Worm (Caenorhabditis elegans) whole organism, L4 larva: ENCODE measurements around the gene gly-14.

Experiments
- D1046.2 ChIP-seq: fragments of 200-800 bp; sonication (Bioruptor generic); IDR thresholded peaks from 2 replicates; pipeline ENCODE4 v1.3.6; 2022; ENCODE audit warnings: missing genetic modification characterization, missing compliant biosample characterization
- F10B5.3 ChIP-seq: sonication (generic microtip); optimal IDR thresholded peaks from 2 replicates; lab custom pipeline; 2016; ENCODE audit warnings: mild to moderate bottlenecking, missing genetic modification characterization, missing compliant biosample characterization
- F26F4.8 ChIP-seq: fragments of 200-800 bp; sonication (Bioruptor generic); conservative IDR thresholded peaks from 2 replicates; pipeline ENCODE4 v1.3.6; 2022; ENCODE audit warnings: missing genetic modification characterization, missing compliant biosample characterization
- F49E8.2 ChIP-seq: sonication (generic microtip); optimal IDR thresholded peaks from 2 replicates; lab custom pipeline; 2016; ENCODE audit warnings: missing compliant biosample characterization, mild to moderate bottlenecking, missing genetic modification characterization, borderline replicate concordance
- T20F7.1 ChIP-seq: fragments of 200-800 bp; sonication (Bioruptor generic); optimal IDR thresholded peaks from 2 replicates; lab custom pipeline; 2018; ENCODE audit warnings: mild to moderate bottlenecking, missing genetic modification characterization, missing compliant biosample characterization
- Y75B8A.6 ChIP-seq: fragments of 200-800 bp; sonication (Bioruptor generic); IDR thresholded peaks from 2 replicates; pipeline ENCODE4 v1.3.6; 2022; ENCODE audit warnings: missing genetic modification reagents, missing genetic modification characterization, missing compliant biosample characterization
- ZK546.5 ChIP-seq, 2 experiments: sonication (generic microtip); optimal IDR thresholded peaks; 2 replicates each; lab custom pipeline; 2017; ENCODE audit warnings: missing biosample characterization in 2 of 2, missing genetic modification characterization in 2 of 2
- aha-1 ChIP-seq: fragments of 150-350 bp; peaks from one replicate; lab custom pipeline; 2014; ENCODE audit warnings: missing biosample characterization, missing genetic modification characterization
- ama-1 ChIP-seq: fragments of 150-350 bp; optimal IDR thresholded peaks from 2 replicates; lab custom pipeline; 2014; ENCODE audit warnings: inconsistent platforms, mixed read lengths
- attf-4 ChIP-seq: sonication (generic microtip); optimal IDR thresholded peaks from 3 replicates; lab custom pipeline; 2017; ENCODE audit warnings: missing biosample characterization, missing genetic modification characterization
- ceh-20 ChIP-seq: fragments of 200-800 bp; sonication (Bioruptor generic); IDR thresholded peaks from 2 replicates; pipeline ENCODE4 v1.3.6; 2022; ENCODE audit warnings: missing genetic modification reagents, missing genetic modification characterization, missing compliant biosample characterization
- ceh-28 ChIP-seq: fragments of 150-350 bp; optimal IDR thresholded peaks from 2 replicates; lab custom pipeline; 2014; ENCODE audit warnings: missing biosample characterization, missing genetic modification reagents, missing genetic modification characterization
- ceh-82 ChIP-seq: sonication (generic microtip); optimal IDR thresholded peaks from 2 replicates; lab custom pipeline; 2017; ENCODE audit warnings: missing biosample characterization, missing genetic modification characterization
- daf-16 ChIP-seq, 3 experiments: sonication (generic microtip); optimal IDR thresholded peaks; 2 replicates each; lab custom pipeline; 2016 to 2017; ENCODE audit warnings: missing genetic modification characterization in 3 of 3, missing genetic modification reagents in 3 of 3, mild to moderate bottlenecking in 2 of 3, missing compliant biosample characterization in 2 of 3, missing biosample characterization in 1 of 3, moderate library complexity in 1 of 3
- dmd-6 ChIP-seq: fragments of 200-800 bp; sonication (Bioruptor generic); IDR thresholded peaks from 2 replicates; pipeline ENCODE4 v1.3.6; 2022; ENCODE audit warnings: missing genetic modification reagents, missing genetic modification characterization, missing compliant biosample characterization
- dpl-1 ChIP-seq: fragments of 150-350 bp; optimal IDR thresholded peaks from 2 replicates; lab custom pipeline; 2014; ENCODE audit warnings: missing biosample characterization, missing genetic modification reagents, missing genetic modification characterization
- dve-1 ChIP-seq: sonication (generic microtip); optimal IDR thresholded peaks from 2 replicates; lab custom pipeline; 2017; ENCODE audit warnings: antibody characterized with exemption, mild to moderate bottlenecking, missing genetic modification characterization, missing compliant biosample characterization; ENCODE audit not compliant: insufficient read depth
- egl-43 ChIP-seq: fragments of 200-800 bp; sonication (Bioruptor generic); IDR thresholded peaks from 2 replicates; pipeline ENCODE4 v1.3.6; 2022; ENCODE audit warnings: missing genetic modification reagents, missing genetic modification characterization, missing compliant biosample characterization
- fkh-10 ChIP-seq: fragments of 150-350 bp; optimal IDR thresholded peaks from 2 replicates; lab custom pipeline; 2014; ENCODE audit warnings: missing biosample characterization, missing genetic modification reagents, missing genetic modification characterization
- hlh-11 ChIP-seq: fragments of 200-800 bp; sonication (Bioruptor generic); optimal IDR thresholded peaks from 2 replicates; lab custom pipeline; 2018; ENCODE audit warnings: mild to moderate bottlenecking, missing genetic modification characterization, missing compliant biosample characterization
- jun-1 ChIP-seq: fragments of 150-350 bp; optimal IDR thresholded peaks from 2 replicates; lab custom pipeline; 2014; ENCODE audit warnings: missing biosample characterization, missing genetic modification reagents, missing genetic modification characterization
- lin-1 ChIP-seq: fragments of 200-800 bp; sonication (Bioruptor generic); IDR thresholded peaks from 2 replicates; pipeline ENCODE4 v1.3.6; 2022; ENCODE audit warnings: missing genetic modification reagents, missing genetic modification characterization, missing compliant biosample characterization
- lin-15B ChIP-seq: fragments of 150-350 bp; sonication (generic microtip); optimal IDR thresholded peaks from 3 replicates; lab custom pipeline; 2014; ENCODE audit warnings: missing biosample characterization, missing genetic modification characterization
- madf-5 ChIP-seq, 2 experiments: fragments of 200-800 bp; sonication (Bioruptor generic); IDR thresholded peaks; 2 replicates each; pipeline ENCODE4 v1.3.6; 2022; ENCODE audit warnings: missing compliant biosample characterization in 2 of 2, missing genetic modification characterization in 2 of 2
- mdl-1 ChIP-seq, 2 experiments: fragments of 150-350 bp in 1 of 2; sonication (generic microtip) in 1 of 2; optimal IDR thresholded peaks; 2 replicates each; lab custom pipeline; 2014 to 2017; ENCODE audit warnings: missing biosample characterization in 2 of 2, missing genetic modification characterization in 2 of 2
- mdt-29 ChIP-seq: fragments of 200-800 bp; sonication (Bioruptor generic); IDR thresholded peaks from 2 replicates; pipeline ENCODE4 v1.3.6; 2022; ENCODE audit warnings: missing genetic modification reagents, missing genetic modification characterization, missing compliant biosample characterization
- mes-2 ChIP-seq: sonication (generic microtip); optimal IDR thresholded peaks from 2 replicates; lab custom pipeline; 2016; ENCODE audit warnings: missing genotype, mild to moderate bottlenecking, missing genetic modification characterization, missing compliant biosample characterization; ENCODE audit not compliant: poor library complexity, severe bottlenecking
- nhr-102 ChIP-seq: sonication (generic microtip); optimal IDR thresholded peaks from 2 replicates; lab custom pipeline; 2016; ENCODE audit warnings: mild to moderate bottlenecking, missing genetic modification characterization, moderate library complexity, missing compliant biosample characterization
- nhr-28 ChIP-seq: fragments of 150-350 bp; optimal IDR thresholded peaks from 2 replicates; lab custom pipeline; 2014; ENCODE audit warnings: missing biosample characterization, missing genetic modification characterization
- nhr-77 ChIP-seq: fragments of 150-350 bp; optimal IDR thresholded peaks from 2 replicates; lab custom pipeline; 2014; ENCODE audit warnings: missing biosample characterization, missing genetic modification characterization
- pha-4 ChIP-seq, 2 experiments: fragments of 150-350 bp in 1 of 2; fragments of 200-800 bp in 1 of 2; sonication (Bioruptor generic) in 1 of 2; IDR thresholded peaks in 1 of 2; optimal IDR thresholded peaks in 1 of 2; 2 replicates each; pipeline versions ENCODE4 v1.3.6 to Lab custom; 2014 to 2022; ENCODE audit warnings: missing genetic modification characterization in 2 of 2, missing genetic modification reagents in 2 of 2, missing biosample characterization in 1 of 2, missing compliant biosample characterization in 1 of 2
- php-3 ChIP-seq: fragments of 200-800 bp; sonication (Bioruptor generic); IDR thresholded peaks from 2 replicates; pipeline ENCODE4 v1.3.6; 2022; ENCODE audit warnings: missing genetic modification reagents, missing genetic modification characterization, missing compliant biosample characterization
- pqm-1 ChIP-seq: sonication (generic microtip); optimal IDR thresholded peaks from 2 replicates; lab custom pipeline; 2017; ENCODE audit warnings: missing biosample characterization, missing genetic modification characterization
- skn-1 ChIP-seq: fragments of 150-350 bp; optimal IDR thresholded peaks from 2 replicates; lab custom pipeline; 2014; ENCODE audit warnings: missing biosample characterization, missing genetic modification characterization
- snpc-4 ChIP-seq: fragments of 150-350 bp; optimal IDR thresholded peaks from 2 replicates; lab custom pipeline; 2014; ENCODE audit warnings: missing biosample characterization, missing genetic modification characterization
- unc-130 ChIP-seq: sonication (generic microtip); optimal IDR thresholded peaks from 2 replicates; lab custom pipeline; 2016; ENCODE audit warnings: missing genetic modification reagents, missing genetic modification characterization, missing compliant biosample characterization
- unc-62 ChIP-seq, 3 experiments: fragments of 150-350 bp in 1 of 3; sonication (generic microtip); optimal IDR thresholded peaks in 2 of 3; peaks in 1 of 3; 1 replicate in 1 of 3; 2 replicates in 2 of 3; lab custom pipeline; 2014 to 2017; ENCODE audit warnings: missing biosample characterization in 3 of 3, missing genetic modification characterization in 3 of 3, missing genetic modification reagents in 3 of 3, missing genotype in 1 of 3
- zfp-2 ChIP-seq: sonication (generic microtip); optimal IDR thresholded peaks from 2 replicates; lab custom pipeline; 2016; ENCODE audit warnings: mild to moderate bottlenecking, missing genetic modification characterization, missing compliant biosample characterization
- zfp-3 ChIP-seq: fragments of 200-800 bp; sonication (Bioruptor generic); conservative IDR thresholded peaks from 2 replicates; pipeline ENCODE4 v1.3.6; 2022; ENCODE audit warnings: missing genetic modification reagents, missing genetic modification characterization, missing compliant biosample characterization
- ztf-11 ChIP-seq: fragments of 150-350 bp; optimal IDR thresholded peaks from 2 replicates; lab custom pipeline; 2014; ENCODE audit warnings: missing biosample characterization, missing genetic modification characterization
- ztf-7 ChIP-seq: fragments of 150-350 bp; optimal IDR thresholded peaks from 2 replicates; lab custom pipeline; 2014; ENCODE audit warnings: missing biosample characterization, missing genetic modification characterization

gly-14 gene

ce11 chrIII:3469646-3470045, 23.4 kb downstream of the gly-14 start, which contains the start of gene smim-14:
Gene smim-14, minus strand, starts transcription at chrIII:3469746.
- TF ChIP-seq mes-2 (tag; lab: Kevin White, UChicago): peak; percentile 29
- TF ChIP-seq daf-16 (GFP tag; optimal IDR thresholded peaks at IDR 0.05; lab: Kevin White, UChicago): no peak
- TF ChIP-seq daf-16 (tag; optimal IDR thresholded peaks at IDR 0.05; lab: Kevin White, UChicago): peak; percentile 34
- TF ChIP-seq snpc-4: no peak

DNA sequence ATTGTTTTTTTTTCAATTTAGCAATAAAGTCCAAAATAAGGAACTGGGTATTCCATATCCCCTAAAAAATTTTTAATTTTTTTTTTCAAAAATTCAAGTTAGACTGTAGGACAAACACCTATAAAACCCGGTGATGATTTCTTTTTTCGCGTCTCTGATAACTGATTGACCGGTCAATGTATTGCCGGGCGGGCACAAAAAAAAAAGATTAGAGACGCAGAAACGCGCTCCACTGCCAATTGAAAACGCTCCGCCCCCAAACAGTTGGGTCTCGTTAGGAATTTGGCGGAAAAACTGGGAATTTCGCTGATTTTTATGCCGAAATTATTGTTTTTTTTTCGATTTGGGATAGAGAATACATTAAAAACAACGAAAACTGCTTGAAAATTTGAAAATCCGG, 24.7 kb downstream of the gly-14 start:
- peak; percentile 33 for TF ChIP-seq hlh-11 (tag; lab: Kevin White, UChicago)
- peak; percentile 20; the same call in 1 of the 2 replicates for TF ChIP-seq dmd-6 (GFP tag; lab: Robert Waterston, UW)
- TF ChIP-seq aha-1: peak; percentile 62
- peak; percentile 36 for TF ChIP-seq nhr-28
- TF ChIP-seq dve-1 (tag; lab: Kevin White, UChicago): peak; percentile 5
- no peak for TF ChIP-seq T20F7.1 (GFP tag; lab: Kevin White, UChicago)
- TF ChIP-seq ama-1 (lab: Kevin White, UChicago): no peak
- peak; percentile 30 for TF ChIP-seq pqm-1 (tag; lab: Kevin White, UChicago)
- TF ChIP-seq attf-4 (tag; lab: Kevin White, UChicago): no peak

ce11 chrIII:3467013-3467412, 26.0 kb downstream of the gly-14 start:
- TF ChIP-seq F26F4.8: no peak

ce11 chrIII:3461403-3461802, 31.6 kb downstream of the gly-14 start, which contains the start of gene pph-6:
Gene pph-6, plus strand, starts transcription at chrIII:3461703.
- TF ChIP-seq ceh-20 (GFP tag; lab: Robert Waterston, UW) (no peak), aha-1 (no peak), unc-130 (GFP tag; lab: Kevin White, UChicago) (no peak)
- TF ChIP-seq, all 104 proteins: peak for 0

ce11 chrIII:3460061-3460460, 33.0 kb downstream of the gly-14 start, which contains the start of gene C34C12.8:
Gene C34C12.8, plus strand, starts transcription at chrIII:3460406.
- peak; percentile 82; the same call in 1 of the 2 replicates for TF ChIP-seq D1046.2 (GFP tag; lab: Robert Waterston, UW)
- TF ChIP-seq ztf-11 (tag; lab: Kevin White, UChicago): no peak
- TF ChIP-seq pha-4 (GFP tag; IDR thresholded peaks at IDR 0.05; lab: Robert Waterston, UW): peak; percentile 93
- TF ChIP-seq pha-4 (tag; optimal IDR thresholded peaks at IDR 0.05; lab: Kevin White, UChicago): peak; percentile 40
- TF ChIP-seq mdl-1 (tag; optimal IDR thresholded peaks at IDR 0.05; lab: Kevin White, UChicago): no peak
- TF ChIP-seq Y75B8A.6: no peak
- no peak for TF ChIP-seq F26F4.8
- TF ChIP-seq fkh-10 (GFP tag; lab: Kevin White, UChicago): peak; percentile 84
- TF ChIP-seq F49E8.2 (tag; lab: Kevin White, UChicago): peak; percentile 88
- TF ChIP-seq zfp-2 (tag; lab: Kevin White, UChicago): peak; percentile 55
- peak; percentile 90 for TF ChIP-seq hlh-11 (tag; lab: Kevin White, UChicago)
- TF ChIP-seq daf-16 (GFP tag; optimal IDR thresholded peaks at IDR 0.05; lab: Kevin White, UChicago): peak in 1 of 2 experiments; percentile 82
- peak; percentile 35 for TF ChIP-seq daf-16 (tag; optimal IDR thresholded peaks at IDR 0.05; lab: Kevin White, UChicago)
- TF ChIP-seq ceh-82 (tag; lab: Kevin White, UChicago): no peak
- TF ChIP-seq ZK546.5 (tag; optimal IDR thresholded peaks at IDR 0.05; lab: Kevin White, UChicago): peak in 1 of 2 experiments; percentile 42
- peak; percentile 86 for TF ChIP-seq F10B5.3 (tag; lab: Kevin White, UChicago)
- TF ChIP-seq egl-43 (GFP tag; lab: Robert Waterston, UW): peak; percentile 84
- peak; percentile 89 for TF ChIP-seq php-3 (GFP tag; lab: Robert Waterston, UW)
- TF ChIP-seq unc-130 (GFP tag; lab: Kevin White, UChicago): peak; percentile 29
- no peak for TF ChIP-seq skn-1 (tag; lab: Kevin White, UChicago)
- peak; percentile 84 for TF ChIP-seq lin-15B (tag; lab: Kevin White, UChicago)
- TF ChIP-seq zfp-3 (GFP tag; lab: Robert Waterston, UW): peak; percentile 93
- peak; percentile 86 for TF ChIP-seq lin-1 (GFP tag; lab: Robert Waterston, UW)
- no peak for TF ChIP-seq ceh-28 (tag; lab: Kevin White, UChicago)
- peak; percentile 96 for TF ChIP-seq nhr-102 (tag; lab: Kevin White, UChicago)
- peak in 1 of 2 experiments; percentile 98 for TF ChIP-seq unc-62 (GFP tag; optimal IDR thresholded peaks at IDR 0.05 in 1 of 2; lab: Kevin White, UChicago)
- no peak for TF ChIP-seq unc-62 (tag; optimal IDR thresholded peaks at IDR 0.05; lab: Kevin White, UChicago)
- peak; percentile 92 for TF ChIP-seq ztf-7 (tag; lab: Kevin White, UChicago)
- peak; percentile 86 for TF ChIP-seq jun-1 (tag; lab: Kevin White, UChicago)
- peak; percentile 92 for TF ChIP-seq mdt-29 (GFP tag; lab: Robert Waterston, UW)
- TF ChIP-seq dpl-1: peak; percentile 97
- TF ChIP-seq pqm-1 (tag; lab: Kevin White, UChicago): no peak
- peak; percentile 84 for TF ChIP-seq nhr-77 (tag; lab: Kevin White, UChicago)
- no peak for TF ChIP-seq madf-5 (GFP tag; IDR thresholded peaks at IDR 0.05; lab: Robert Waterston, UW)
